Fruit fly (Drosophila melanogaster): ENCODE results near the gene CG13806.

CG13806 gene

dm6 chr3L:2243846-2244528, 22.2 kb upstream of the CG13806 start, which contains the start of gene CG32301 (continued):
- TF ChIP-seq nerfin-1 (tag; optimal IDR thresholded peaks at IDR 0.05) (no peak), CrebB (tag; optimal IDR thresholded peaks at IDR 0.05) (no peak), E2f2 (GFP tag; IDR thresholded peaks at IDR 0.05) (peak; percentile 63), CG12391 (tag; optimal IDR thresholded peaks at IDR 0.05) (no peak), trh (GFP tag; optimal IDR thresholded peaks at IDR 0.05) (no peak), CG15479 (GFP tag; optimal IDR thresholded peaks at IDR 0.05) (no peak), Dref (GFP tag; IDR thresholded peaks at IDR 0.05) (no peak), mld (GFP tag; IDR thresholded peaks at IDR 0.05; ENCODE audit: partially characterized antibody) (no peak), caup (GFP tag; optimal IDR thresholded peaks at IDR 0.05; ENCODE audit: severe bottlenecking) (no peak), Side (GFP tag; optimal IDR thresholded peaks at IDR 0.05) (no peak), CG12219 (GFP tag; optimal IDR thresholded peaks at IDR 0.05) (no peak), org-1 (GFP tag; optimal IDR thresholded peaks at IDR 0.05) (no peak), CG10959 (GFP tag; IDR thresholded peaks at IDR 0.05) (no peak), Sry-β (GFP tag; optimal IDR thresholded peaks at IDR 0.05) (no peak), CG10565 (GFP tag; optimal IDR thresholded peaks at IDR 0.05) (no peak), CG31224 (GFP tag; IDR thresholded peaks at IDR 0.05) (peak; percentile 99), h (optimal IDR thresholded peaks at IDR 0.05) (no peak), CG4707 (GFP tag; optimal IDR thresholded peaks at IDR 0.05) (no peak), Poxn (GFP tag; IDR thresholded peaks at IDR 0.05) (no peak), BtbVII (GFP tag; optimal IDR thresholded peaks at IDR 0.05) (no peak), CG14860 (GFP tag; IDR thresholded peaks at IDR 0.05; ENCODE audit: partially characterized antibody) (peak; percentile 53; the same call in 1 of the 3 replicates), gsb (GFP tag; IDR thresholded peaks at IDR 0.05) (no peak), Ets97D (GFP tag; optimal IDR thresholded peaks at IDR 0.05) (no peak), CG32532 (GFP tag; IDR thresholded peaks at IDR 0.05) (no peak), sima (GFP tag; optimal IDR thresholded peaks at IDR 0.05) (no peak), CG16779 (GFP tag; IDR thresholded peaks at IDR 0.05) (no peak), row (GFP tag; IDR thresholded peaks at IDR 0.05) (no peak), Hr39 (optimal IDR thresholded peaks at IDR 0.05) (no peak), CG1233 (GFP tag; optimal IDR thresholded peaks at IDR 0.05) (no peak), HLHmδ (GFP tag; optimal IDR thresholded peaks at IDR 0.05) (no peak), CG2678 (tag; optimal IDR thresholded peaks at IDR 0.05) (no peak), dysf (GFP tag; IDR thresholded peaks at IDR 0.05) (no peak), Mad (GFP tag; optimal IDR thresholded peaks at IDR 0.05) (no peak), bbx (GFP tag; IDR thresholded peaks at IDR 0.05; ENCODE audit: partially characterized antibody) (peak; percentile 51), Abd-B (GFP tag; optimal IDR thresholded peaks at IDR 0.05) (no peak), br (optimal IDR thresholded peaks at IDR 0.05) (no peak), HLH4C (GFP tag; IDR thresholded peaks at IDR 0.05; ENCODE audit: partially characterized antibody) (no peak; the same call in 2 of the 3 replicates), CG32772 (GFP tag; IDR thresholded peaks at IDR 0.05) (no peak), gcm2 (GFP tag; optimal IDR thresholded peaks at IDR 0.05) (no peak), Sox100B (GFP tag; optimal IDR thresholded peaks at IDR 0.05) (no peak), aop (GFP tag; IDR thresholded peaks at IDR 0.05) (no peak), CG31388 (GFP tag; optimal IDR thresholded peaks at IDR 0.05) (no peak), CG17186 (GFP tag; optimal IDR thresholded peaks at IDR 0.05) (no peak), CG18619 (GFP tag; optimal IDR thresholded peaks at IDR 0.05) (no peak), CG3163 (GFP tag; optimal IDR thresholded peaks at IDR 0.05) (no peak), Awh (GFP tag; IDR thresholded peaks at IDR 0.05) (no peak), CG3847 (GFP tag; IDR thresholded peaks at IDR 0.05) (0 out of 2 replicates have a peak, but pooled peaks have one; percentile 9), CG33557 (GFP tag; optimal IDR thresholded peaks at IDR 0.05) (no peak), ab (GFP tag; optimal IDR thresholded peaks at IDR 0.05) (no peak), CG33213 (GFP tag; optimal IDR thresholded peaks at IDR 0.05) (peak; percentile 88), HLH54F (GFP tag; optimal IDR thresholded peaks at IDR 0.05) (no peak), Bdp1 (GFP tag; optimal IDR thresholded peaks at IDR 0.05) (no peak)

Measured in whole organism, embryonic.